Fruit fly (Drosophila melanogaster) whole organism, wandering third instar larva: ENCODE measurements around the gene CG12320.

Experiments used
- CG32264 ChIP-seq: fragments of 200-800 bp; sonication (Bioruptor generic); optimal IDR thresholded peaks from 2 replicates; lab custom pipeline; 2016; ENCODE audit warnings: missing biosample characterization, missing genetic modification characterization
- CrebA ChIP-seq: fragments of 200-800 bp; sonication (Bioruptor generic); optimal IDR thresholded peaks from 2 replicates; lab custom pipeline; 2016; ENCODE audit warnings: missing biosample characterization, mild to moderate bottlenecking, missing genetic modification characterization, borderline replicate concordance
- Dfd ChIP-seq: fragments of >200 bp; optimal IDR thresholded peaks from 2 replicates; lab custom pipeline; 2017; ENCODE audit warnings: missing biosample characterization, missing genetic modification characterization
- Jra ChIP-seq: sonication (Bioruptor generic); optimal IDR thresholded peaks from 2 replicates; lab custom pipeline; 2016; ENCODE audit warnings: missing biosample characterization, missing genetic modification characterization
- Mio ChIP-seq: sonication (Bioruptor generic); optimal IDR thresholded peaks from 2 replicates; lab custom pipeline; 2016; ENCODE audit warnings: missing biosample characterization, missing genetic modification characterization
- Rel ChIP-seq, 2 experiments: fragments of 200-800 bp; sonication (Bioruptor generic) in 1 of 2; optimal IDR thresholded peaks; 2 replicates in 1 of 2; 3 replicates in 1 of 2; lab custom pipeline; 2016 to 2019; ENCODE audit warnings: mild to moderate bottlenecking in 2 of 2, missing biosample characterization in 2 of 2, missing genetic modification characterization in 2 of 2, moderate library complexity in 1 of 2
- Sp1 ChIP-seq: fragments of 200-800 bp; sonication (Bioruptor generic); optimal IDR thresholded peaks from 3 replicates; lab custom pipeline; 2019; ENCODE audit warnings: missing biosample characterization, mild to moderate bottlenecking, missing genetic modification characterization, moderate library complexity
- rgr ChIP-seq: fragments of 200-800 bp; sonication (Bioruptor generic); optimal IDR thresholded peaks from 3 replicates; lab custom pipeline; 2016; ENCODE audit warnings: missing biosample characterization, mild to moderate bottlenecking, missing genetic modification characterization

- TF ChIP-seq Mio (GFP tag; lab: Kevin White, UChicago) (no peak), rgr (GFP tag; lab: Kevin White, UChicago) (no peak), Rel (GFP tag; optimal IDR thresholded peaks at IDR 0.05; lab: Kevin White, UChicago) (no peak), Rel (tag; optimal IDR thresholded peaks at IDR 0.05; lab: Kevin White, UChicago) (no peak), Sp1 (GFP tag; lab: Kevin White, UChicago) (no peak), Dfd (GFP tag; lab: Kevin White, UChicago) (no peak), Jra (GFP tag; lab: Kevin White, UChicago) (no peak), CG32264 (no peak), CrebA (no peak)
Measured at dm6 chr3R:18208479-18208878, 44.1 kb downstream of the CG12320 start, which contains the start of gene CG44158.
